Comparison of ENCODE assay signal across 6 worm cellular contexts in genomic region chrIV:12093819-12094218, ce11.
TF ChIP-seq lines count a peak whose summit lies in the region.

Gene F11A10.5, plus strand, starts transcription at chrIV:12094119.

TF ChIP-seq in whole organism, L2 larva, 48 proteins besides CTCF, POLR2A, EP300 and RAD21:
- TF ChIP-seq crh-2 (tag; optimal IDR thresholded peaks at IDR 0.05; lab: Kevin White, UChicago) (peak; percentile 13), nhr-129 (tag; optimal IDR thresholded peaks at IDR 0.05; lab: Kevin White, UChicago) (peak; percentile 46), Y55F3AM.14 (GFP tag; optimal IDR thresholded peaks at IDR 0.05; lab: Kevin White, UChicago) (no peak)

TF ChIP-seq in whole organism, L3 larva, 47 proteins besides CTCF, POLR2A, EP300 and RAD21:
- TF ChIP-seq eor-1 (tag; optimal IDR thresholded peaks at IDR 0.05; lab: Kevin White, UChicago) (no peak), lin-15B (tag; optimal IDR thresholded peaks at IDR 0.05; lab: Kevin White, UChicago) (peak; percentile 41), hmg-11 (tag; optimal IDR thresholded peaks at IDR 0.05; lab: Kevin White, UChicago) (no peak), nhr-67 (tag; optimal IDR thresholded peaks at IDR 0.05; lab: Kevin White, UChicago) (no peak), nhr-23 (tag; optimal IDR thresholded peaks at IDR 0.05; lab: Kevin White, UChicago) (peak; percentile 7), fkh-10 (GFP tag; optimal IDR thresholded peaks at IDR 0.05; lab: Kevin White, UChicago) (no peak), ama-1 (optimal IDR thresholded peaks at IDR 0.05; lab: Kevin White, UChicago) (no peak), fos-1 (tag; optimal IDR thresholded peaks at IDR 0.05; lab: Kevin White, UChicago) (no peak), lin-39 (tag; optimal IDR thresholded peaks at IDR 0.05; lab: Kevin White, UChicago) (no peak), nhr-77 (tag; optimal IDR thresholded peaks at IDR 0.05; lab: Kevin White, UChicago) (no peak), tbx-2 (tag; optimal IDR thresholded peaks at IDR 0.05; lab: Kevin White, UChicago) (no peak), nfya-1 (tag; optimal IDR thresholded peaks at IDR 0.05; lab: Kevin White, UChicago; ENCODE audit: insufficient read depth) (no peak), elt-3 (tag; optimal IDR thresholded peaks at IDR 0.05; lab: Kevin White, UChicago) (no peak), nhr-25 (tag; optimal IDR thresholded peaks at IDR 0.05; lab: Kevin White, UChicago) (peak; percentile 22), ztf-4 (tag; optimal IDR thresholded peaks at IDR 0.05; lab: Kevin White, UChicago) (no peak), ceh-16 (tag; optimal IDR thresholded peaks at IDR 0.05; lab: Kevin White, UChicago) (no peak)
TF ChIP-seq in whole organism, L3 larva: peak in this region for 3.

TF ChIP-seq in whole organism, L4 larva, 104 proteins besides CTCF, POLR2A, EP300 and RAD21:
- TF ChIP-seq hif-1 (tag; optimal IDR thresholded peaks at IDR 0.05; lab: Kevin White, UChicago) (peak in 1 of 2 experiments; percentile 32), ceh-28 (tag; optimal IDR thresholded peaks at IDR 0.05; lab: Kevin White, UChicago) (peak; percentile 3), pha-4 (GFP tag; IDR thresholded peaks at IDR 0.05; lab: Robert Waterston, UW) (no peak), pha-4 (tag; optimal IDR thresholded peaks at IDR 0.05; lab: Kevin White, UChicago) (no peak), mes-2 (tag; optimal IDR thresholded peaks at IDR 0.05; lab: Kevin White, UChicago; ENCODE audit: poor library complexity, severe bottlenecking) (peak; percentile 28), F26F4.8 (GFP tag; conservative IDR thresholded peaks at IDR 0.05; lab: Robert Waterston, UW) (no peak), unc-62 (GFP tag; optimal IDR thresholded peaks at IDR 0.05 in 1 of 2; lab: Kevin White, UChicago) (peak in 1 of 2 experiments; percentile 48), unc-62 (tag; optimal IDR thresholded peaks at IDR 0.05; lab: Kevin White, UChicago) (no peak), daf-16 (GFP tag; optimal IDR thresholded peaks at IDR 0.05; lab: Kevin White, UChicago) (no peak), daf-16 (tag; optimal IDR thresholded peaks at IDR 0.05; lab: Kevin White, UChicago) (peak; percentile 24)

TF ChIP-seq in whole organism, late embryonic, 69 proteins besides CTCF, POLR2A, EP300 and RAD21 (continues in another document):
- TF ChIP-seq ceh-9 (tag; optimal IDR thresholded peaks at IDR 0.05; lab: Kevin White, UChicago): no peak
- no peak for TF ChIP-seq C08G9.2 (tag; optimal IDR thresholded peaks at IDR 0.05; lab: Kevin White, UChicago)
- TF ChIP-seq ceh-48 (tag; optimal IDR thresholded peaks at IDR 0.05; lab: Kevin White, UChicago): peak; percentile 47
- no peak for TF ChIP-seq hlh-13 (GFP tag; optimal IDR thresholded peaks at IDR 0.05; lab: Kevin White, UChicago)
- no peak for TF ChIP-seq ahr-1 (tag; optimal IDR thresholded peaks at IDR 0.05; lab: Kevin White, UChicago)
- no peak for TF ChIP-seq rnt-1 (tag; optimal IDR thresholded peaks at IDR 0.05; lab: Kevin White, UChicago)
- TF ChIP-seq zip-5 (tag; optimal IDR thresholded peaks at IDR 0.05; lab: Kevin White, UChicago): peak; percentile 16
- TF ChIP-seq unc-3 (GFP tag; conservative IDR thresholded peaks at IDR 0.05; lab: Robert Waterston, UW): no peak
- no peak for TF ChIP-seq unc-3 (tag; optimal IDR thresholded peaks at IDR 0.05; lab: Kevin White, UChicago)
- no peak for TF ChIP-seq madf-2 (tag; optimal IDR thresholded peaks at IDR 0.05; lab: Kevin White, UChicago)
- TF ChIP-seq eyg-1 (tag; optimal IDR thresholded peaks at IDR 0.05; lab: Kevin White, UChicago): no peak
- TF ChIP-seq ztf-16 (tag; optimal IDR thresholded peaks at IDR 0.05; lab: Kevin White, UChicago): no peak
- TF ChIP-seq fax-1 (tag; optimal IDR thresholded peaks at IDR 0.05; lab: Kevin White, UChicago): no peak
- no peak for TF ChIP-seq nhr-11 (tag; optimal IDR thresholded peaks at IDR 0.05; lab: Kevin White, UChicago)
- no peak for TF ChIP-seq ceh-18 (tag; optimal IDR thresholded peaks at IDR 0.05; lab: Kevin White, UChicago)
- no peak for TF ChIP-seq ceh-14 (tag; optimal IDR thresholded peaks at IDR 0.05; lab: Kevin White, UChicago)
- no peak for TF ChIP-seq nfya-1 (tag; optimal IDR thresholded peaks at IDR 0.05; lab: Kevin White, UChicago)
- TF ChIP-seq ets-4 (tag; optimal IDR thresholded peaks at IDR 0.05; lab: Kevin White, UChicago): no peak
- no peak for TF ChIP-seq syd-9 (tag; optimal IDR thresholded peaks at IDR 0.05; lab: Kevin White, UChicago)
- no peak for TF ChIP-seq elt-2 (tag; optimal IDR thresholded peaks at IDR 0.05; lab: Kevin White, UChicago)
- no peak for TF ChIP-seq pha-2 (tag; optimal IDR thresholded peaks at IDR 0.05; lab: Kevin White, UChicago)
- no peak for TF ChIP-seq ceh-30 (tag; optimal IDR thresholded peaks at IDR 0.05; lab: Kevin White, UChicago)
- peak; percentile 10 for TF ChIP-seq ceh-31 (tag; optimal IDR thresholded peaks at IDR 0.05; lab: Kevin White, UChicago)
- no peak for TF ChIP-seq npax-4 (tag; optimal IDR thresholded peaks at IDR 0.05; lab: Kevin White, UChicago)

TF ChIP-seq in whole organism, midembryonic, 9 proteins besides CTCF, POLR2A, EP300 and RAD21:
- peak; percentile 55; the same call in 1 of the 2 replicates for TF ChIP-seq T22C8.4 (GFP tag; IDR thresholded peaks at IDR 0.05; lab: Robert Waterston, UW)
- no peak for TF ChIP-seq ztf-29 (GFP tag; IDR thresholded peaks at IDR 0.05; lab: Robert Waterston, UW)

TF ChIP-seq in whole organism, mixed stage, embryonic, 35 proteins besides CTCF, POLR2A, EP300 and RAD21:
- TF ChIP-seq nhr-237 (tag; optimal IDR thresholded peaks at IDR 0.05; lab: Kevin White, UChicago): no peak
- TF ChIP-seq lin-32 (GFP tag; optimal IDR thresholded peaks at IDR 0.05; lab: Kevin White, UChicago): no peak
- TF ChIP-seq ces-1 (GFP tag; optimal IDR thresholded peaks at IDR 0.05; lab: Kevin White, UChicago): peak; percentile 8
- no peak for TF ChIP-seq unc-39 (tag; optimal IDR thresholded peaks at IDR 0.05; lab: Kevin White, UChicago)
- TF ChIP-seq nhr-76 (tag; optimal IDR thresholded peaks at IDR 0.05; lab: Kevin White, UChicago): no peak
- peak; percentile 14 for TF ChIP-seq hlh-1 (tag; optimal IDR thresholded peaks at IDR 0.05; lab: Kevin White, UChicago)
- TF ChIP-seq flh-1 (GFP tag; optimal IDR thresholded peaks at IDR 0.05; lab: Kevin White, UChicago): no peak
- TF ChIP-seq lin-13 (tag; optimal IDR thresholded peaks at IDR 0.05; lab: Kevin White, UChicago): no peak
- TF ChIP-seq nhr-28 (tag; optimal IDR thresholded peaks at IDR 0.05; lab: Kevin White, UChicago): no peak
- TF ChIP-seq sptf-1 (tag; optimal IDR thresholded peaks at IDR 0.05; lab: Kevin White, UChicago): no peak
- TF ChIP-seq M03D4.4 (tag; optimal IDR thresholded peaks at IDR 0.05; lab: Kevin White, UChicago): no peak
- no peak for TF ChIP-seq ceh-39 (tag; optimal IDR thresholded peaks at IDR 0.05; lab: Kevin White, UChicago)
- no peak for TF ChIP-seq ceh-83 (GFP tag; optimal IDR thresholded peaks at IDR 0.05; lab: Kevin White, UChicago)
- no peak for TF ChIP-seq mls-2 (tag; optimal IDR thresholded peaks at IDR 0.05; lab: Kevin White, UChicago)
- TF ChIP-seq unc-120 (tag; optimal IDR thresholded peaks at IDR 0.05; lab: Kevin White, UChicago; ENCODE audit: poor library complexity, severe bottlenecking): no peak
